Worm (Caenorhabditis elegans): ENCODE results near the gene T22D1.18.

- no peak for TF ChIP-seq snpc-4 (tag; optimal IDR thresholded peaks at IDR 0.05)
- TF ChIP-seq nfya-1 (tag; optimal IDR thresholded peaks at IDR 0.05; ENCODE audit: insufficient read depth), result no peak
- no peak for TF ChIP-seq nhr-77 (tag; optimal IDR thresholded peaks at IDR 0.05)
- TF ChIP-seq skn-1 (tag; optimal IDR thresholded peaks at IDR 0.05), result no peak
- no peak for TF ChIP-seq ztf-11 (tag; optimal IDR thresholded peaks at IDR 0.05)
- no peak for TF ChIP-seq mdl-1 (tag; optimal IDR thresholded peaks at IDR 0.05)
- no peak for TF ChIP-seq fkh-10 (GFP tag; optimal IDR thresholded peaks at IDR 0.05)
- no peak for TF ChIP-seq ceh-82 (tag; optimal IDR thresholded peaks at IDR 0.05)
- no peak for TF ChIP-seq nhr-28 (tag; optimal IDR thresholded peaks at IDR 0.05)
Observed at ce11 chrIV:6923070-6923469, 3.1 kb upstream of the T22D1.18 start, which contains the start of gene T22D1.1.
